Worm (Caenorhabditis elegans): Measurements from ENCODE around the gene F40G12.9.
"Not testable (repeated sequence)": the region's sequence is repeated elsewhere in the genome, so short reads cannot be mapped to it uniquely, and the experiment has no call there.

Gene F40G12.9

ce11 chrV:14309632-14310031 is 27.2 kb downstream of the F40G12.9 start, which contains the start of gene F14D7.14:
Gene F14D7.14 (plus strand): TSS chrV:14309932.
- TF ChIP-seq med-1 (GFP tag; optimal IDR thresholded peaks at IDR 0.05; ENCODE audit: insufficient read depth); ref-1 (GFP tag; conservative IDR thresholded peaks at IDR 0.05); ztf-29 (GFP tag; IDR thresholded peaks at IDR 0.05): not testable (repeated sequence)

DNA sequence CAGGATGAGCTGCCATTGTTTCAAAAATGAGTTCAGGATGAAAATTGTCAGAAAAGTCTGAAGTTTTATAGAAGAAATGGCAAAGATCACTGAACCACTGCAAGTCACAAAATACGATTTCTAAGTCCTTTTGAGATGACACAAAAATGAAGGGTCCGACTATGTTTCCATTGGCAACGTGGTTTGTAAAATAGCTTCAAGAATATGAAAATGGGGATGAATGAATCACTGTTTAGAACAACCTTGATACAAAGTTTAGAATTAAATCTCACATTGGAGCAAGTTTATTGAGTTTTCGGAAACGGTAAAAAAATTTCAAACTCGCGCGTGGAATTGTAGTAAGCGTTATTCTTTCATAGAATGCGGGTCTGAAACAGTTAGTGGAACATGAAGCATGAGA is 28.7 kb downstream of the F40G12.9 start, which contains the start of gene ddn-3:
ddn-3 (minus strand) TSS at position 101 of the 400 bp plus-strand sequence.
- TF ChIP-seq ztf-23 (GFP tag; IDR thresholded peaks at IDR 0.05) (no peak), T22C8.4 (GFP tag; IDR thresholded peaks at IDR 0.05) (no peak), tab-1 (GFP tag; IDR thresholded peaks at IDR 0.05) (no peak), med-1 (GFP tag; optimal IDR thresholded peaks at IDR 0.05; ENCODE audit: insufficient read depth) (no peak), flt-1 (GFP tag; IDR thresholded peaks at IDR 0.05) (no peak), ztf-29 (GFP tag; IDR thresholded peaks at IDR 0.05) (no peak), ref-1 (GFP tag; conservative IDR thresholded peaks at IDR 0.05) (no peak), klf-2 (GFP tag; conservative IDR thresholded peaks at IDR 0.05) (no peak), cog-1 (tag; optimal IDR thresholded peaks at IDR 0.05) (no peak)

DNA sequence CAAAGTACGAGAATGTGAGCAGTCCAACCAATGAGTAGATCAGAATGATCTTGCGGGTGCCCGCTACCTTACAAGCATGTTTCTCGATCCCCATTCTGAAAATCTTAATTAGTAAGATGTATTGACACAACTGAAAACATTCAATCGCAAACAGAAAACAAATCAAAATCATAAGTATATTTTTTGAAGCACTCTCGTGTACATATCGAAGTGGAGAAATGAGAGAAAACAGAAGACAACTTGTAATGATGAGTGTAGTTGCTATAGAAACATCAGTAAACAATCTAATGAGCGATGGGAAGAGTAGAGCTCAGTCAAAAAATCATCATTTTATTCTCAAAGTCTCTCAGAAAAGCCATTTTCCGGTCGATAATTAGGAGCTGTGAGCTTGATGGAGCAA is 30.2 kb downstream of the F40G12.9 start, which contains the start of gene F14D7.8:
F14D7.8 (minus strand) TSS at position 101 of the 400 bp plus-strand sequence.
- TF ChIP-seq T22C8.4 (GFP tag; IDR thresholded peaks at IDR 0.05) (no peak), ref-1 (GFP tag; conservative IDR thresholded peaks at IDR 0.05) (no peak), cog-1 (tag; optimal IDR thresholded peaks at IDR 0.05) (no peak), ztf-23 (GFP tag; IDR thresholded peaks at IDR 0.05) (no peak), med-1 (GFP tag; optimal IDR thresholded peaks at IDR 0.05; ENCODE audit: insufficient read depth) (no peak), tab-1 (GFP tag; IDR thresholded peaks at IDR 0.05) (no peak), klf-2 (GFP tag; conservative IDR thresholded peaks at IDR 0.05) (no peak), flt-1 (GFP tag; IDR thresholded peaks at IDR 0.05) (no peak), ztf-29 (GFP tag; IDR thresholded peaks at IDR 0.05) (no peak)

DNA sequence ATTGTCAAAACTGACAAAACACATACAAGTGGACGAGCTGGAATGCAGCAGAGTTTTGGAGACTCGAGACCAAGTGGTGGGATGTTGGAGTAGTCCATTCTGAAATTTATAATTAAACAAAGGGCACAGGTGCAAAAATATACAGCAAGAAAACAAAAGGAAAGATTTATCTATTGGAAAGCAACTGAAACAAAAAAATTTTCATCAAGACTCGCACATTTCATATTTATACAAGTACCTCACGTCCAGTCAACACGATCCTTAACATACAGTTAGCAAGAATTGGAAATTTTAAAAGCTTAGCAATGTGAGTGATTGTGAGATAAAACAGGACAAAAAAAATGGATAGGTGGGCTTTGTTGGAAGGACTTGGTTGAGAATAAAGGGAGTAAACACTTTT is 31.8 kb downstream of the F40G12.9 start, which contains the start of gene F47B8.1:
F47B8.1 (minus strand) TSS at position 101 of the 400 bp plus-strand sequence.
- TF ChIP-seq T22C8.4 (GFP tag; IDR thresholded peaks at IDR 0.05) = no peak
- TF ChIP-seq cog-1 (tag; optimal IDR thresholded peaks at IDR 0.05) = no peak
- TF ChIP-seq ref-1 (GFP tag; conservative IDR thresholded peaks at IDR 0.05) = no peak
- TF ChIP-seq klf-2 (GFP tag; conservative IDR thresholded peaks at IDR 0.05) = no peak
- TF ChIP-seq med-1 (GFP tag; optimal IDR thresholded peaks at IDR 0.05; ENCODE audit: insufficient read depth) = no peak
- no peak for TF ChIP-seq ztf-23 (GFP tag; IDR thresholded peaks at IDR 0.05)
- no peak for TF ChIP-seq tab-1 (GFP tag; IDR thresholded peaks at IDR 0.05)
- no peak for TF ChIP-seq flt-1 (GFP tag; IDR thresholded peaks at IDR 0.05)
- TF ChIP-seq ztf-29 (GFP tag; IDR thresholded peaks at IDR 0.05) = no peak

- no peak for TF ChIP-seq klf-2 (GFP tag; conservative IDR thresholded peaks at IDR 0.05)
- TF ChIP-seq med-1 (GFP tag; optimal IDR thresholded peaks at IDR 0.05; ENCODE audit: insufficient read depth) = no peak
Observed at ce11 chrV:14316525-14316924, 34.1 kb downstream of the F40G12.9 start, which contains the start of gene F47B8.2. Gene F47B8.2 (minus strand): TSS chrV:14316625.

DNA sequence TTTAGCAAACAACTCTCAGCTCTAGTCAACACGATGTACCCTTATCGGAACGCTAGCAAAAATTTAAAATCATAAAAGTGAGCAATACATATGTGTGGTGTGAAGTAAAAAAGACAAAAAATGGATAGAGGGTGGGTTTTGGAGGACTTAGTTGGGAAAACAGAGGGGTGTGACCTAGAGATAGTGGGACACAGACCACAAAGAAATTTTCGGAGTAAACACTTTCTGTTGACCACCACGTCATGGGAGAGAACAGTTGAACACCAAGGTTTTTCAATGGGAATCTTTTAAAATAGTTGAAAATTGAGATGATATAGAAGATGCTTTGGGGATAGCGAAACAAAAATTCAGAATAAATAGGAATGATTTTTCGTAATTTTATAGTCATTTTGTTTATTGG is 34.7 kb downstream of the F40G12.9 start:
- TF ChIP-seq cog-1 (tag; optimal IDR thresholded peaks at IDR 0.05) (no peak), klf-2 (GFP tag; conservative IDR thresholded peaks at IDR 0.05) (no peak), ztf-23 (GFP tag; IDR thresholded peaks at IDR 0.05) (no peak)

ce11 chrV:14317621-14318020 is 35.2 kb downstream of the F40G12.9 start:
- TF ChIP-seq cog-1 (tag; optimal IDR thresholded peaks at IDR 0.05) = no peak
- no peak for TF ChIP-seq ztf-29 (GFP tag; IDR thresholded peaks at IDR 0.05)
- TF ChIP-seq klf-2 (GFP tag; conservative IDR thresholded peaks at IDR 0.05) = no peak
- no peak for TF ChIP-seq ref-1 (GFP tag; conservative IDR thresholded peaks at IDR 0.05)
- no peak for TF ChIP-seq tab-1 (GFP tag; IDR thresholded peaks at IDR 0.05)
- no peak for TF ChIP-seq T22C8.4 (GFP tag; IDR thresholded peaks at IDR 0.05)
- no peak for TF ChIP-seq flt-1 (GFP tag; IDR thresholded peaks at IDR 0.05)
- TF ChIP-seq ztf-23 (GFP tag; IDR thresholded peaks at IDR 0.05) = no peak
- TF ChIP-seq med-1 (GFP tag; optimal IDR thresholded peaks at IDR 0.05; ENCODE audit: insufficient read depth) = no peak

- TF ChIP-seq ztf-23 (GFP tag; IDR thresholded peaks at IDR 0.05) (no peak), flt-1 (GFP tag; IDR thresholded peaks at IDR 0.05) (no peak), tab-1 (GFP tag; IDR thresholded peaks at IDR 0.05) (no peak), cog-1 (tag; optimal IDR thresholded peaks at IDR 0.05) (no peak), T22C8.4 (GFP tag; IDR thresholded peaks at IDR 0.05) (no peak), med-1 (GFP tag; optimal IDR thresholded peaks at IDR 0.05; ENCODE audit: insufficient read depth) (no peak), ztf-29 (GFP tag; IDR thresholded peaks at IDR 0.05) (no peak), ref-1 (GFP tag; conservative IDR thresholded peaks at IDR 0.05) (no peak), klf-2 (GFP tag; conservative IDR thresholded peaks at IDR 0.05) (no peak)
Observed at ce11 chrV:14319101-14319781, 36.8 kb downstream of the F40G12.9 start, which contains the start of gene F47B8.13. Gene F47B8.13 (minus strand): TSS chrV:14319731.

- TF ChIP-seq med-1 (GFP tag; optimal IDR thresholded peaks at IDR 0.05; ENCODE audit: insufficient read depth) = no peak
- no peak for TF ChIP-seq T22C8.4 (GFP tag; IDR thresholded peaks at IDR 0.05)
- no peak for TF ChIP-seq ztf-23 (GFP tag; IDR thresholded peaks at IDR 0.05)
- no peak for TF ChIP-seq flt-1 (GFP tag; IDR thresholded peaks at IDR 0.05)
- TF ChIP-seq klf-2 (GFP tag; conservative IDR thresholded peaks at IDR 0.05) = no peak
- TF ChIP-seq ztf-29 (GFP tag; IDR thresholded peaks at IDR 0.05) = no peak
Observed at ce11 chrV:14320246-14320645, 37.8 kb downstream of the F40G12.9 start, which contains the start of gene F47B8.14. Gene F47B8.14 (plus strand): TSS chrV:14320546.

ce11 chrV:14320730-14321319 is 38.4 kb downstream of the F40G12.9 start:
- TF ChIP-seq cog-1 (tag; optimal IDR thresholded peaks at IDR 0.05) (no peak), T22C8.4 (GFP tag; IDR thresholded peaks at IDR 0.05) (no peak), klf-2 (GFP tag; conservative IDR thresholded peaks at IDR 0.05) (no peak), ref-1 (GFP tag; conservative IDR thresholded peaks at IDR 0.05) (no peak), flt-1 (GFP tag; IDR thresholded peaks at IDR 0.05) (no peak), ztf-23 (GFP tag; IDR thresholded peaks at IDR 0.05) (no peak), tab-1 (GFP tag; IDR thresholded peaks at IDR 0.05) (no peak), ztf-29 (GFP tag; IDR thresholded peaks at IDR 0.05) (no peak), med-1 (GFP tag; optimal IDR thresholded peaks at IDR 0.05; ENCODE audit: insufficient read depth) (no peak)
